Worm (Caenorhabditis elegans): Measurements from ENCODE around the gene flcn-1.

- TF ChIP-seq flt-1 (GFP tag; IDR thresholded peaks at IDR 0.05) (no peak), med-1 (GFP tag; optimal IDR thresholded peaks at IDR 0.05; ENCODE audit: insufficient read depth) (no peak), tab-1 (GFP tag; IDR thresholded peaks at IDR 0.05) (no peak)
Measured at ce11 chrII:6917710-6918109, 10.9 kb upstream of the flcn-1 start, which contains the start of gene B0252.11.

Data from whole organism, midembryonic.